Fruit fly (Drosophila melanogaster) S2 (cell line): ENCODE results near the gene CG11373.
A peak's percentile ranks its signal among the peaks of the same experiment; 100 is the strongest.

Source experiments
- CG8478 ChIP-seq: fragments of >200 bp; optimal IDR thresholded peaks from 2 replicates; lab custom pipeline; 2018
- CTCF ChIP-seq, 2 experiments: fragments of >200 bp; optimal IDR thresholded peaks; 2 replicates each; lab custom pipeline; 2018

- peak; percentile 59 to 68 for TF ChIP-seq CTCF (optimal IDR thresholded peaks at IDR 0.05; lab: Kevin White, UChicago)
- TF ChIP-seq CG8478 (lab: Kevin White, UChicago), result no peak
Measured at dm6 chr3R:5998831-5999230, 38.0 kb upstream of the CG11373 start.
